Fruit fly (Drosophila melanogaster) whole organism, embryonic: Measurements from ENCODE around the gene CG14657.

ENCODE experiments used
- Abd-B ChIP-seq: fragments of 200-800 bp; sonication (Bioruptor generic); optimal IDR thresholded peaks from 2 replicates; lab custom pipeline; 2018; ENCODE audit warnings: missing biosample characterization, mild to moderate bottlenecking, missing genetic modification characterization, moderate library complexity
- Asciz ChIP-seq: fragments of 200-800 bp; sonication (Bioruptor generic); optimal IDR thresholded peaks from 2 replicates; lab custom pipeline; 2017; ENCODE audit warnings: missing biosample characterization, mild to moderate bottlenecking, missing genetic modification characterization, missing genetic modification reagents
- BEAF-32 ChIP-seq: fragments of 200-800 bp; sonication (Bioruptor generic); optimal IDR thresholded peaks from 3 replicates; lab custom pipeline; 2017; ENCODE audit warnings: missing biosample characterization, missing genetic modification characterization, mild to moderate bottlenecking, moderate library complexity, missing genetic modification reagents
- Bgb ChIP-seq: fragments of 200-800 bp; sonication (Bioruptor generic); IDR thresholded peaks from 2 replicates; pipeline ENCODE4 v1.3.6; 2022; ENCODE audit warnings: missing biosample characterization, missing genetic modification characterization; ENCODE audit not compliant: partially characterized antibody
- CG1024 ChIP-seq: fragments of 200-800 bp; sonication (Bioruptor generic); IDR thresholded peaks from 2 replicates; pipeline ENCODE4 v1.3.6; 2022; ENCODE audit warnings: missing biosample characterization, missing genetic modification characterization
- CG11398 ChIP-seq: fragments of 200-800 bp; sonication (Bioruptor generic); optimal IDR thresholded peaks from 2 replicates; lab custom pipeline; 2016; ENCODE audit warnings: missing biosample characterization, missing genetic modification characterization
- CG11504 ChIP-seq: fragments of 200-800 bp; sonication (Bioruptor generic); optimal IDR thresholded peaks from 3 replicates; lab custom pipeline; 2019; ENCODE audit warnings: missing biosample characterization, mild to moderate bottlenecking, missing genetic modification characterization, moderate library complexity
- CG13894 ChIP-seq: fragments of 200-800 bp; sonication (Bioruptor generic); optimal IDR thresholded peaks from 3 replicates; lab custom pipeline; 2018; ENCODE audit warnings: missing biosample characterization, mild to moderate bottlenecking, missing genetic modification characterization, moderate library complexity
- CG14860 ChIP-seq: fragments of 200-800 bp; sonication (Bioruptor generic); IDR thresholded peaks from 3 replicates; pipeline ENCODE4 v1.3.6; 2022; ENCODE audit warnings: missing biosample characterization, missing genetic modification characterization; ENCODE audit not compliant: partially characterized antibody
- CG16779 ChIP-seq: fragments of 200-800 bp; sonication (Bioruptor generic); IDR thresholded peaks from 2 replicates; pipeline ENCODE4 v1.3.6; 2022; ENCODE audit warnings: missing biosample characterization, missing genetic modification characterization
- CG17328 ChIP-seq: fragments of 200-800 bp; sonication (Bioruptor generic); IDR thresholded peaks from 2 replicates; pipeline ENCODE4 v1.3.6; 2022; ENCODE audit warnings: missing biosample characterization, missing genetic modification characterization
- CG17612 ChIP-seq: fragments of 200-800 bp; sonication (Bioruptor generic); IDR thresholded peaks from 2 replicates; pipeline ENCODE4 v1.3.6; 2022; ENCODE audit warnings: missing biosample characterization, missing genetic modification characterization
- CG18764 ChIP-seq: fragments of 200-800 bp; sonication (Bioruptor generic); optimal IDR thresholded peaks from 3 replicates; lab custom pipeline; 2016; ENCODE audit warnings: missing biosample characterization, missing genetic modification characterization
- CG2120 ChIP-seq: fragments of 200-800 bp; sonication (Bioruptor generic); optimal IDR thresholded peaks from 3 replicates; lab custom pipeline; 2016; ENCODE audit warnings: missing biosample characterization, missing genetic modification characterization
- CG2875 ChIP-seq: fragments of 200-800 bp; sonication (Bioruptor generic); optimal IDR thresholded peaks from 2 replicates; lab custom pipeline; 2017; ENCODE audit warnings: missing biosample characterization, mild to moderate bottlenecking, missing genetic modification characterization, missing genetic modification reagents
- CG31224 ChIP-seq: fragments of 200-800 bp; sonication (Bioruptor generic); IDR thresholded peaks from 2 replicates; pipeline ENCODE4 v1.3.6; 2022; ENCODE audit warnings: missing biosample characterization, missing genetic modification characterization
- CG32767 ChIP-seq: fragments of 200-800 bp; sonication (Bioruptor generic); IDR thresholded peaks from 2 replicates; pipeline ENCODE4 v1.3.6; 2022; ENCODE audit warnings: missing biosample characterization, missing genetic modification characterization
- CG34224 ChIP-seq: fragments of 200-800 bp; sonication (Bioruptor generic); IDR thresholded peaks from 3 replicates; pipeline ENCODE4 v1.3.6; 2022; ENCODE audit warnings: missing biosample characterization, missing genetic modification characterization; ENCODE audit not compliant: partially characterized antibody
- CG4404 ChIP-seq: fragments of 200-800 bp; sonication (Bioruptor generic); IDR thresholded peaks from 2 replicates; pipeline ENCODE4 v1.3.6; 2022; ENCODE audit warnings: missing biosample characterization, missing genetic modification characterization
- CG7372 ChIP-seq: fragments of 200-800 bp; sonication (Bioruptor generic); IDR thresholded peaks from 2 replicates; pipeline ENCODE4 v1.3.6; 2022; ENCODE audit warnings: missing biosample characterization, missing genetic modification characterization
- CG8290 ChIP-seq, 3 experiments: fragments of 200-800 bp; sonication (Bioruptor generic); optimal IDR thresholded peaks; 2 replicates each; lab custom pipeline; 2016 to 2019; ENCODE audit warnings: missing biosample characterization in 3 of 3, missing genetic modification characterization in 3 of 3, mild to moderate bottlenecking in 2 of 3, moderate library complexity in 1 of 3
- CG9932 ChIP-seq: fragments of 200-800 bp; sonication (Bioruptor generic); IDR thresholded peaks from 2 replicates; pipeline ENCODE4 v1.3.6; 2022; ENCODE audit warnings: missing biosample characterization, missing genetic modification characterization
- CoRest ChIP-seq: fragments of 200-800 bp; sonication (Bioruptor generic); optimal IDR thresholded peaks from 3 replicates; lab custom pipeline; 2018; ENCODE audit warnings: missing biosample characterization, mild to moderate bottlenecking, missing genetic modification characterization, moderate library complexity
- D ChIP-seq, 2 experiments: fragments of 200-800 bp in 1 of 2; fragments of >200 bp in 1 of 2; sonication (Bioruptor generic) in 1 of 2; optimal IDR thresholded peaks; 2 replicates in 1 of 2; 3 replicates in 1 of 2; lab custom pipeline; 2017; ENCODE audit warnings: mild to moderate bottlenecking in 1 of 2, missing biosample characterization in 1 of 2, missing genetic modification characterization in 1 of 2, missing genetic modification reagents in 1 of 2
- Dll ChIP-seq: fragments of 200-800 bp; sonication (Bioruptor generic); IDR thresholded peaks from 4 replicates; pipeline ENCODE4 v1.3.6; 2022; ENCODE audit warnings: missing biosample characterization, missing genetic modification characterization; ENCODE audit not compliant: partially characterized antibody
- Eip74EF ChIP-seq, 2 experiments: fragments of 200-800 bp in 1 of 2; fragments of >200 bp in 1 of 2; sonication (Bioruptor generic) in 1 of 2; optimal IDR thresholded peaks; 2 replicates each; lab custom pipeline; 2017 to 2019; ENCODE audit warnings: missing biosample characterization in 2 of 2, missing genetic modification characterization in 2 of 2, mild to moderate bottlenecking in 1 of 2, moderate library complexity in 1 of 2
- Fer2 ChIP-seq: fragments of 200-800 bp; sonication (Bioruptor generic); optimal IDR thresholded peaks from 2 replicates; lab custom pipeline; 2018; ENCODE audit warnings: missing biosample characterization, mild to moderate bottlenecking, missing genetic modification characterization, moderate library complexity
- Fer3 ChIP-seq: fragments of 200-800 bp; sonication (Bioruptor generic); optimal IDR thresholded peaks from 2 replicates; lab custom pipeline; 2018; ENCODE audit warnings: missing biosample characterization, mild to moderate bottlenecking, missing genetic modification characterization, moderate library complexity
- HLH54F ChIP-seq: fragments of 200-800 bp; sonication (Bioruptor generic); optimal IDR thresholded peaks from 3 replicates; lab custom pipeline; 2016; ENCODE audit warnings: missing biosample characterization, missing genetic modification characterization
- HmgD ChIP-seq: fragments of 200-800 bp; sonication (Bioruptor generic); optimal IDR thresholded peaks from 3 replicates; lab custom pipeline; 2016; ENCODE audit warnings: missing biosample characterization, missing genetic modification characterization
- Hr39 ChIP-seq: fragments of >200 bp; optimal IDR thresholded peaks from 2 replicates; lab custom pipeline; 2017
- Nf-YB ChIP-seq: fragments of 200-800 bp; sonication (Bioruptor generic); optimal IDR thresholded peaks from 3 replicates; lab custom pipeline; 2019; ENCODE audit warnings: missing biosample characterization, mild to moderate bottlenecking, missing genetic modification characterization, moderate library complexity
- Oaz ChIP-seq: fragments of 200-800 bp; sonication (Bioruptor generic); IDR thresholded peaks from 2 replicates; pipeline ENCODE4 v1.3.6; 2022; ENCODE audit warnings: missing biosample characterization, missing genetic modification characterization
- Scr ChIP-seq: fragments of 200-800 bp; sonication (Bioruptor generic); IDR thresholded peaks from 2 replicates; pipeline ENCODE4 v1.3.6; 2022; ENCODE audit warnings: missing biosample characterization, missing genetic modification characterization; ENCODE audit not compliant: partially characterized antibody
- Side ChIP-seq: fragments of 200-800 bp; sonication (Bioruptor generic); optimal IDR thresholded peaks from 2 replicates; lab custom pipeline; 2016; ENCODE audit warnings: missing biosample characterization, missing genetic modification characterization
- Spps ChIP-seq: fragments of 200-800 bp; sonication (Bioruptor generic); optimal IDR thresholded peaks from 2 replicates; lab custom pipeline; 2018; ENCODE audit warnings: missing biosample characterization, mild to moderate bottlenecking, missing genetic modification characterization
- ab ChIP-seq: fragments of 200-800 bp; sonication (Bioruptor generic); optimal IDR thresholded peaks from 2 replicates; lab custom pipeline; 2016; ENCODE audit warnings: missing biosample characterization, missing genetic modification characterization
- al ChIP-seq: fragments of 200-800 bp; sonication (Bioruptor generic); IDR thresholded peaks from 2 replicates; pipeline ENCODE4 v1.3.6; 2022; ENCODE audit warnings: missing biosample characterization, missing genetic modification characterization
- bsh ChIP-seq, 2 experiments: fragments of 200-800 bp; sonication (Bioruptor generic); optimal IDR thresholded peaks; 2 replicates each; lab custom pipeline; 2017 to 2018; ENCODE audit warnings: mild to moderate bottlenecking in 2 of 2, missing biosample characterization in 2 of 2, missing genetic modification characterization in 2 of 2, moderate library complexity in 1 of 2
- danr ChIP-seq: fragments of 200-800 bp; sonication (Bioruptor generic); IDR thresholded peaks from 2 replicates; pipeline ENCODE4 v1.3.6; 2022; ENCODE audit warnings: missing biosample characterization, missing genetic modification characterization
- hb ChIP-seq: fragments of 200-800 bp; sonication (Bioruptor generic); IDR thresholded peaks from 3 replicates; pipeline ENCODE4 v1.3.6; 2022; ENCODE audit warnings: missing biosample characterization, missing genetic modification characterization; ENCODE audit not compliant: partially characterized antibody
- her ChIP-seq: fragments of 200-800 bp; sonication (Bioruptor generic); optimal IDR thresholded peaks from 2 replicates; lab custom pipeline; 2016; ENCODE audit warnings: missing biosample characterization, missing genetic modification characterization
- klu ChIP-seq: fragments of 200-800 bp; sonication (Bioruptor generic); IDR thresholded peaks from 2 replicates; pipeline ENCODE4 v1.3.6; 2022; ENCODE audit warnings: missing biosample characterization, missing genetic modification characterization
- lmd ChIP-seq: fragments of 200-800 bp; sonication (Bioruptor generic); IDR thresholded peaks from 2 replicates; pipeline ENCODE4 v1.3.6; 2022; ENCODE audit warnings: missing biosample characterization, missing genetic modification characterization
- otp ChIP-seq: fragments of 200-800 bp; sonication (Bioruptor generic); IDR thresholded peaks from 3 replicates; pipeline ENCODE4, ENCODE4 v1.3.6; 2022; ENCODE audit warnings: missing biosample characterization, missing genetic modification characterization
- stwl ChIP-seq: fragments of 200-800 bp; sonication (Bioruptor generic); optimal IDR thresholded peaks from 3 replicates; lab custom pipeline; 2018; ENCODE audit warnings: missing biosample characterization, mild to moderate bottlenecking, missing genetic modification characterization, moderate library complexity
- tll ChIP-seq, 2 experiments: fragments of 200-800 bp in 1 of 2; fragments of >200 bp in 1 of 2; sonication (Bioruptor generic) in 1 of 2; optimal IDR thresholded peaks; 2 replicates each; lab custom pipeline; 2017 to 2019; ENCODE audit warnings: missing biosample characterization in 2 of 2, missing genetic modification characterization in 2 of 2, mild to moderate bottlenecking in 1 of 2, moderate library complexity in 1 of 2
- tup ChIP-seq: fragments of 200-800 bp; sonication (Bioruptor generic); optimal IDR thresholded peaks from 2 replicates; lab custom pipeline; 2016; ENCODE audit warnings: missing biosample characterization, mild to moderate bottlenecking, missing genetic modification characterization, moderate library complexity
- usp ChIP-seq: fragments of >200 bp; optimal IDR thresholded peaks from 2 replicates; lab custom pipeline; 2017; ENCODE audit warnings: missing biosample characterization, missing genetic modification characterization

CG14657 gene

dm6 chr3R:4775371-4775770, 45.9 kb downstream of the CG14657 start (continued):
- no peak for TF ChIP-seq bsh (GFP tag; optimal IDR thresholded peaks at IDR 0.05; lab: Kevin White, UChicago)
- peak; percentile 43 for TF ChIP-seq Fer3
- peak; percentile 35 for TF ChIP-seq CG8290 (GFP tag; optimal IDR thresholded peaks at IDR 0.05; lab: Kevin White, UChicago)
- TF ChIP-seq CG8290 (tag; optimal IDR thresholded peaks at IDR 0.05; lab: Kevin White, UChicago), result no peak
- TF ChIP-seq al (GFP tag; lab: Robert Waterston, UW), result 0 out of 2 replicates have a peak, but pooled peaks have one; percentile 14
- TF ChIP-seq tll (GFP tag; optimal IDR thresholded peaks at IDR 0.05; lab: Kevin White, UChicago), result no peak
- no peak for TF ChIP-seq CG7372 (GFP tag; lab: Robert Waterston, UW)
- peak; percentile 15 for TF ChIP-seq HLH54F (GFP tag; lab: Kevin White, UChicago)
- TF ChIP-seq CG11504, result no peak
- peak; percentile 32; the same call in 1 of the 2 replicates for TF ChIP-seq lmd (GFP tag; lab: Robert Waterston, UW)
- no peak for TF ChIP-seq CG4404 (GFP tag; lab: Robert Waterston, UW)
- no peak for TF ChIP-seq Scr (GFP tag; lab: Robert Waterston, UW)
- TF ChIP-seq CG16779 (GFP tag; lab: Robert Waterston, UW), result no peak
- TF ChIP-seq ab (GFP tag; lab: Kevin White, UChicago), result no peak
- TF ChIP-seq Fer2 (tag; lab: Kevin White, UChicago), result peak; percentile 32
- TF ChIP-seq Spps, result no peak
- peak; percentile 27 for TF ChIP-seq HmgD (GFP tag; lab: Kevin White, UChicago)
- TF ChIP-seq klu (GFP tag; lab: Robert Waterston, UW), result no peak
- no peak for TF ChIP-seq CG32767
- TF ChIP-seq CG13894 (tag; lab: Kevin White, UChicago), result no peak
- TF ChIP-seq CG14860 (GFP tag; lab: Robert Waterston, UW), result no peak
- no peak for TF ChIP-seq Oaz (GFP tag; lab: Robert Waterston, UW)
- peak; percentile 6 for TF ChIP-seq Asciz (GFP tag; lab: Kevin White, UChicago)
- TF ChIP-seq usp (GFP tag; lab: Kevin White, UChicago), result no peak
- TF ChIP-seq otp (GFP tag; lab: Robert Waterston, UW), result no peak
- TF ChIP-seq CG34224 (GFP tag; lab: Robert Waterston, UW), result no peak
- TF ChIP-seq CoRest, result peak; percentile 56
- no peak for TF ChIP-seq Eip74EF (GFP tag; optimal IDR thresholded peaks at IDR 0.05; lab: Kevin White, UChicago)
- TF ChIP-seq CG18764 (GFP tag; lab: Kevin White, UChicago), result peak; percentile 15
- TF ChIP-seq CG17612 (GFP tag; lab: Robert Waterston, UW), result no peak
- peak; percentile 43 for TF ChIP-seq CG9932 (GFP tag; lab: Robert Waterston, UW)
- peak; percentile 23; the same call in 1 of the 2 replicates for TF ChIP-seq Bgb
- TF ChIP-seq Nf-YB (GFP tag; lab: Kevin White, UChicago), result no peak
- no peak for TF ChIP-seq CG31224 (GFP tag; lab: Robert Waterston, UW)
- TF ChIP-seq her, result peak; percentile 98
- no peak for TF ChIP-seq CG11398 (GFP tag; lab: Kevin White, UChicago)
- peak; percentile 74 for TF ChIP-seq CG1024
- TF ChIP-seq CG2875 (GFP tag; lab: Kevin White, UChicago), result no peak
- peak; percentile 43 for TF ChIP-seq CG17328
- TF ChIP-seq Side (GFP tag; lab: Kevin White, UChicago), result no peak
- no peak for TF ChIP-seq Abd-B
- TF ChIP-seq Dll (GFP tag; lab: Robert Waterston, UW), result no peak
- no peak for TF ChIP-seq Hr39 (lab: Kevin White, UChicago)
- peak; percentile 79 for TF ChIP-seq stwl
- no peak for TF ChIP-seq D (optimal IDR thresholded peaks at IDR 0.05; lab: Kevin White, UChicago)
- no peak for TF ChIP-seq D (GFP tag; optimal IDR thresholded peaks at IDR 0.05; lab: Kevin White, UChicago)
- no peak for TF ChIP-seq hb (GFP tag; lab: Robert Waterston, UW)
- TF ChIP-seq BEAF-32 (GFP tag; lab: Kevin White, UChicago), result peak; percentile 40
- TF ChIP-seq danr (GFP tag; lab: Robert Waterston, UW), result no peak
- TF ChIP-seq CG2120, result peak; percentile 61
- no peak for TF ChIP-seq tup (GFP tag; lab: Kevin White, UChicago)
